Fruit fly (Drosophila melanogaster) whole organism, embryonic: ENCODE results near the gene RNF220.

Experiments used
- CG10543 ChIP-seq: fragments of 200-800 bp; sonication (Bioruptor generic); optimal IDR thresholded peaks from 3 replicates; lab custom pipeline; 2017; ENCODE audit warnings: missing biosample characterization, mild to moderate bottlenecking, missing genetic modification characterization, moderate library complexity
- CG11247 ChIP-seq: fragments of 200-800 bp; sonication (Bioruptor generic); IDR thresholded peaks from 2 replicates; pipeline ENCODE4 v1.3.6; 2022; ENCODE audit warnings: missing biosample characterization, missing genetic modification characterization
- CG11696 ChIP-seq: fragments of 200-800 bp; sonication (Bioruptor generic); IDR thresholded peaks from 2 replicates; pipeline ENCODE4 v1.3.6; 2022; ENCODE audit warnings: missing biosample characterization, missing genetic modification characterization
- CG12659 ChIP-seq: fragments of 200-800 bp; sonication (Bioruptor generic); optimal IDR thresholded peaks from 3 replicates; lab custom pipeline; 2017; ENCODE audit warnings: mild to moderate bottlenecking, missing biosample characterization, missing genetic modification reagents, missing genetic modification characterization
- CG12942 ChIP-seq: fragments of 200-800 bp; sonication (Bioruptor generic); optimal IDR thresholded peaks from 3 replicates; lab custom pipeline; 2016; ENCODE audit warnings: missing biosample characterization, missing genetic modification characterization
- CG13775 ChIP-seq: fragments of 200-800 bp; sonication (Bioruptor generic); optimal IDR thresholded peaks from 3 replicates; lab custom pipeline; 2017; ENCODE audit warnings: missing biosample characterization, mild to moderate bottlenecking, missing genetic modification characterization
- CG14441 ChIP-seq: fragments of 200-800 bp; sonication (Bioruptor generic); IDR thresholded peaks from 2 replicates; pipeline ENCODE4 v1.3.6; 2022; ENCODE audit warnings: missing biosample characterization, missing genetic modification characterization
- CG17385 ChIP-seq: fragments of 200-800 bp; sonication (Bioruptor generic); optimal IDR thresholded peaks from 3 replicates; lab custom pipeline; 2018; ENCODE audit warnings: missing biosample characterization, mild to moderate bottlenecking, missing genetic modification characterization
- CG2116 ChIP-seq: fragments of 200-800 bp; sonication (Bioruptor generic); optimal IDR thresholded peaks from 3 replicates; lab custom pipeline; 2018; ENCODE audit warnings: missing biosample characterization, mild to moderate bottlenecking, missing genetic modification characterization
- CG2129 ChIP-seq: fragments of 200-800 bp; sonication (Bioruptor generic); IDR thresholded peaks from 2 replicates; pipeline ENCODE4 v1.3.6; 2022; ENCODE audit warnings: missing biosample characterization, missing genetic modification characterization; ENCODE audit not compliant: partially characterized antibody
- CG2678 ChIP-seq: fragments of 200-800 bp; sonication (Bioruptor generic); optimal IDR thresholded peaks from 3 replicates; lab custom pipeline; 2019; ENCODE audit warnings: missing biosample characterization, mild to moderate bottlenecking, missing genetic modification characterization, moderate library complexity
- CG31388 ChIP-seq: fragments of 200-800 bp; sonication (Bioruptor generic); optimal IDR thresholded peaks from 2 replicates; lab custom pipeline; 2016; ENCODE audit warnings: missing biosample characterization, missing genetic modification characterization
- CG3281 ChIP-seq: fragments of 200-800 bp; sonication (Bioruptor generic); optimal IDR thresholded peaks from 3 replicates; lab custom pipeline; 2017; ENCODE audit warnings: missing biosample characterization, mild to moderate bottlenecking, missing genetic modification characterization
- CG3995 ChIP-seq: fragments of 200-800 bp; sonication (Bioruptor generic); optimal IDR thresholded peaks from 3 replicates; lab custom pipeline; 2016; ENCODE audit warnings: missing biosample characterization, missing genetic modification characterization
- CG4404 ChIP-seq: fragments of 200-800 bp; sonication (Bioruptor generic); IDR thresholded peaks from 2 replicates; pipeline ENCODE4 v1.3.6; 2022; ENCODE audit warnings: missing biosample characterization, missing genetic modification characterization
- CG4424 ChIP-seq: fragments of 200-800 bp; sonication (Bioruptor generic); optimal IDR thresholded peaks from 3 replicates; lab custom pipeline; 2016; ENCODE audit warnings: missing biosample characterization, missing genetic modification characterization
- CG4854 ChIP-seq: fragments of 200-800 bp; sonication (Bioruptor generic); optimal IDR thresholded peaks from 2 replicates; lab custom pipeline; 2016; ENCODE audit warnings: missing biosample characterization, missing genetic modification characterization, inconsistent platforms
- CG6791 ChIP-seq: fragments of 200-800 bp; sonication (Bioruptor generic); IDR thresholded peaks from 3 replicates; pipeline ENCODE4 v1.3.6; 2022; ENCODE audit warnings: missing biosample characterization, missing genetic modification characterization; ENCODE audit not compliant: partially characterized antibody
- CG7839 ChIP-seq: fragments of 200-800 bp; sonication (Bioruptor generic); optimal IDR thresholded peaks from 3 replicates; lab custom pipeline; 2018; ENCODE audit warnings: missing biosample characterization, mild to moderate bottlenecking, missing genetic modification characterization, moderate library complexity
- CG8290 ChIP-seq, 3 experiments: fragments of 200-800 bp; sonication (Bioruptor generic); optimal IDR thresholded peaks; 2 replicates each; lab custom pipeline; 2016 to 2019; ENCODE audit warnings: missing biosample characterization in 3 of 3, missing genetic modification characterization in 3 of 3, mild to moderate bottlenecking in 2 of 3, moderate library complexity in 1 of 3
- CG9215 ChIP-seq: fragments of 200-800 bp; sonication (Bioruptor generic); IDR thresholded peaks from 2 replicates; pipeline ENCODE4 v1.3.6; 2022; ENCODE audit warnings: missing biosample characterization, missing genetic modification characterization
- CG9727 ChIP-seq: fragments of 200-800 bp; sonication (Bioruptor generic); optimal IDR thresholded peaks from 3 replicates; lab custom pipeline; 2017; ENCODE audit warnings: missing biosample characterization, mild to moderate bottlenecking, missing genetic modification characterization
- CG9876 ChIP-seq: fragments of 200-800 bp; sonication (Bioruptor generic); optimal IDR thresholded peaks from 2 replicates; lab custom pipeline; 2016; ENCODE audit warnings: missing biosample characterization, missing genetic modification characterization
- Chrac-16 ChIP-seq: fragments of 200-800 bp; sonication (Bioruptor generic); optimal IDR thresholded peaks from 3 replicates; lab custom pipeline; 2016; ENCODE audit warnings: missing biosample characterization, missing genetic modification characterization
- CoRest ChIP-seq: fragments of 200-800 bp; sonication (Bioruptor generic); optimal IDR thresholded peaks from 3 replicates; lab custom pipeline; 2018; ENCODE audit warnings: missing biosample characterization, mild to moderate bottlenecking, missing genetic modification characterization, moderate library complexity
- Dip2 ChIP-seq: fragments of 200-800 bp; sonication (Bioruptor generic); IDR thresholded peaks from 2 replicates; pipeline ENCODE4 v1.3.6; 2022; ENCODE audit warnings: missing biosample characterization, missing genetic modification characterization
- Dip3 ChIP-seq: fragments of 200-800 bp; sonication (Bioruptor generic); optimal IDR thresholded peaks from 3 replicates; lab custom pipeline; 2016; ENCODE audit warnings: missing biosample characterization, missing genetic modification characterization
- Ets97D ChIP-seq: fragments of 200-800 bp; sonication (Bioruptor generic); optimal IDR thresholded peaks from 3 replicates; lab custom pipeline; 2016; ENCODE audit warnings: missing biosample characterization, missing genetic modification characterization
- Fer1 ChIP-seq: fragments of 200-800 bp; sonication (Bioruptor generic); optimal IDR thresholded peaks from 2 replicates; lab custom pipeline; 2017; ENCODE audit warnings: missing biosample characterization, mild to moderate bottlenecking, missing genetic modification characterization
- Hr39 ChIP-seq: fragments of >200 bp; optimal IDR thresholded peaks from 2 replicates; lab custom pipeline; 2017
- MBD-R2 ChIP-seq: fragments of 200-800 bp; sonication (Bioruptor generic); IDR thresholded peaks from 2 replicates; pipeline ENCODE4 v1.3.6; 2022; ENCODE audit warnings: missing biosample characterization, missing genetic modification characterization
- Myb ChIP-seq: fragments of 200-800 bp; sonication (Bioruptor generic); optimal IDR thresholded peaks from 2 replicates; lab custom pipeline; 2016; ENCODE audit warnings: missing biosample characterization, missing genetic modification characterization
- Pdp1 ChIP-seq, 2 experiments: fragments of 200-800 bp; sonication (Bioruptor generic); optimal IDR thresholded peaks; 3 replicates each; lab custom pipeline; 2016; ENCODE audit warnings: missing biosample characterization in 2 of 2, missing genetic modification characterization in 2 of 2, mild to moderate bottlenecking in 1 of 2, moderate library complexity in 1 of 2
- Six4 ChIP-seq: fragments of 200-800 bp; sonication (Bioruptor generic); optimal IDR thresholded peaks from 2 replicates; lab custom pipeline; 2016; ENCODE audit warnings: missing biosample characterization, missing genetic modification characterization
- Vsx1 ChIP-seq: fragments of 200-800 bp; sonication (Bioruptor generic); optimal IDR thresholded peaks from 2 replicates; lab custom pipeline; 2017; ENCODE audit warnings: missing biosample characterization, mild to moderate bottlenecking, missing genetic modification characterization, missing genetic modification reagents
- Xbp1 ChIP-seq: fragments of 200-800 bp; sonication (Bioruptor generic); optimal IDR thresholded peaks from 3 replicates; lab custom pipeline; 2016; ENCODE audit warnings: missing biosample characterization, mild to moderate bottlenecking, missing genetic modification characterization
- amos ChIP-seq: fragments of 200-800 bp; sonication (Bioruptor generic); IDR thresholded peaks from 2 replicates; pipeline ENCODE4 v1.3.6; 2022; ENCODE audit warnings: missing biosample characterization, missing genetic modification characterization; ENCODE audit not compliant: partially characterized antibody
- bbx ChIP-seq: fragments of 200-800 bp; sonication (Bioruptor generic); IDR thresholded peaks from 2 replicates; pipeline ENCODE4 v1.3.6; 2022; ENCODE audit warnings: missing biosample characterization, missing genetic modification characterization; ENCODE audit not compliant: partially characterized antibody
- dmrt99B ChIP-seq: fragments of 200-800 bp; sonication (Bioruptor generic); optimal IDR thresholded peaks from 2 replicates; lab custom pipeline; 2018; ENCODE audit warnings: missing biosample characterization, mild to moderate bottlenecking, missing genetic modification characterization, moderate library complexity
- fu2 ChIP-seq: fragments of 200-800 bp; sonication (Bioruptor generic); optimal IDR thresholded peaks from 2 replicates; lab custom pipeline; 2016; ENCODE audit warnings: missing biosample characterization, missing genetic modification characterization
- grn ChIP-seq: fragments of 200-800 bp; sonication (Bioruptor generic); optimal IDR thresholded peaks from 3 replicates; lab custom pipeline; 2017; ENCODE audit warnings: missing biosample characterization, missing genetic modification characterization
- lola ChIP-seq, 3 experiments: fragments of >200 bp in 2 of 3; fragments of 200-800 bp in 1 of 3; sonication (Bioruptor generic) in 1 of 3; optimal IDR thresholded peaks; 2 replicates each; lab custom pipeline; 2017 to 2019; ENCODE audit warnings: missing biosample characterization in 3 of 3, missing genetic modification characterization in 3 of 3, mild to moderate bottlenecking in 1 of 3, moderate library complexity in 1 of 3
- phol ChIP-seq: fragments of 200-800 bp; sonication (Bioruptor generic); optimal IDR thresholded peaks from 3 replicates; lab custom pipeline; 2018; ENCODE audit warnings: missing biosample characterization, mild to moderate bottlenecking, missing genetic modification characterization, moderate library complexity
- prd ChIP-seq, 3 experiments: fragments of >200 bp in 2 of 3; fragments of 200-800 bp in 1 of 3; sonication (Bioruptor generic) in 1 of 3; optimal IDR thresholded peaks in 2 of 3; IDR thresholded peaks in 1 of 3; 2 replicates in 2 of 3; 3 replicates in 1 of 3; pipeline versions ENCODE4 v1.3.6 to Lab custom; 2017 to 2022; ENCODE audit warnings: missing biosample characterization in 1 of 3, missing genetic modification characterization in 1 of 3
- salm ChIP-seq: fragments of 200-800 bp; sonication (Bioruptor generic); optimal IDR thresholded peaks from 2 replicates; lab custom pipeline; 2018; ENCODE audit warnings: missing biosample characterization, mild to moderate bottlenecking, missing genetic modification characterization
- stc ChIP-seq: fragments of 200-800 bp; sonication (Bioruptor generic); IDR thresholded peaks from 2 replicates; pipeline ENCODE4 v1.3.6; 2022; ENCODE audit warnings: missing biosample characterization, missing genetic modification characterization
- vnd ChIP-seq: fragments of 200-800 bp; sonication (Bioruptor generic); IDR thresholded peaks from 3 replicates; pipeline ENCODE4 v1.3.6; 2022; ENCODE audit warnings: missing biosample characterization, missing genetic modification characterization; ENCODE audit not compliant: partially characterized antibody
- zfh1 ChIP-seq: fragments of 200-800 bp; sonication (Bioruptor generic); IDR thresholded peaks from 3 replicates; pipeline ENCODE4 v1.3.6; 2022; ENCODE audit warnings: missing biosample characterization, missing genetic modification characterization

RNF220 gene

DNA sequence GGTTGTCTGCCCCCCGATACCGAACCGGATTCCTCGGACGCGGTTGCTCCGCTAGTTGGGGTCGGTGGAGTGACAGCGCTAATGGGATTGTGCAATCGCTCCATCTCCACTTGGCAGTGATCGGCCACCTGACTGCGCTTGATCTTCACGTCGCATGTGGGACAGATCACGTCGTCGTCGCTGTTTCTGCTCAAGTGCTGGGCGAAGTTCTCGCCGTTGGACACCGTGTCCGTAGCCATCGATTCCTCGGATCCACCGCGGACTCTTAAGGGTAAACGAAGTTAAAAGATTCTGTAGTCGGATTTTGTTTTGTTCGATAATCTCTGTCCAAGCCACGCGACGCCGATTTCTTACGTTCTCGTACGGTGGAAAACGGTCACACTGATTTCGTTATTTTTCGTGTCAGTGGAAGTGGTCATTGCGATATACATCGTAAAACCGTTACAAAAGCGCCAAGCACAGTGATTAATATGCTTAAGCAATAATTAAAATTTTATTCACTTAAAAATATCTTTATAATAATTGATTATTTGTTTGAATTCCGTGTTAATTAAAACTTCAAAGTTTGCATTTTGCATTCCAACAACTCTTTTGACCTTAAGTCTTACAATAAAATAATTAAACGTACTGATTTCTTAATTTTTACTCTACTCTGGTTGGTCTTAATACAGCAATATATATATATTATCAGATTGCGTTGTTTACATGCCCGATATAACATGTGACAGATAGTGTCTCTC is at the start of gene RNF220 (continued):
- peak in 1 of 2 experiments; percentile 58 for TF ChIP-seq Pdp1 (GFP tag; optimal IDR thresholded peaks at IDR 0.05; lab: Kevin White, UChicago)
- peak; percentile 78 for TF ChIP-seq bbx
- TF ChIP-seq CG3281: no peak
- peak; percentile 32 for TF ChIP-seq CG13775 (GFP tag; lab: Kevin White, UChicago)
- TF ChIP-seq CG4424 (GFP tag; lab: Kevin White, UChicago): peak; percentile 31
- TF ChIP-seq Dip2 (GFP tag; lab: Robert Waterston, UW): no peak
- peak; percentile 82 for TF ChIP-seq amos
- TF ChIP-seq CG3995: peak; percentile 93
- no peak for TF ChIP-seq Vsx1 (GFP tag; lab: Kevin White, UChicago)
- TF ChIP-seq CG2116 (GFP tag; lab: Kevin White, UChicago): peak; percentile 46
- 0 out of 2 replicates have a peak, but pooled peaks have one; percentile 23 for TF ChIP-seq CG9215 (GFP tag; lab: Robert Waterston, UW)
- peak; percentile 46 for TF ChIP-seq phol (tag; lab: Kevin White, UChicago)
- TF ChIP-seq stc (GFP tag; lab: Robert Waterston, UW): no peak
- no peak for TF ChIP-seq CG8290 (GFP tag; optimal IDR thresholded peaks at IDR 0.05; lab: Kevin White, UChicago)
- TF ChIP-seq CG8290 (tag; optimal IDR thresholded peaks at IDR 0.05; lab: Kevin White, UChicago): peak in 1 of 2 experiments; percentile 1
- no peak for TF ChIP-seq CG10543
- TF ChIP-seq Chrac-16: no peak
- peak; percentile 55 for TF ChIP-seq CoRest (tag; lab: Kevin White, UChicago)
- TF ChIP-seq zfh1 (GFP tag; lab: Robert Waterston, UW): 0 out of 3 replicates have a peak, but pooled peaks have one; percentile 20
- no peak for TF ChIP-seq CG12942 (GFP tag; lab: Kevin White, UChicago)
- TF ChIP-seq CG17385 (GFP tag; lab: Kevin White, UChicago): peak; percentile 12
- no peak for TF ChIP-seq CG4854 (GFP tag; lab: Kevin White, UChicago)
- TF ChIP-seq CG6791 (GFP tag; lab: Robert Waterston, UW): peak; percentile 81
- peak; percentile 33 for TF ChIP-seq CG12659 (GFP tag; lab: Kevin White, UChicago)
- peak; percentile 39 for TF ChIP-seq CG7839 (tag; lab: Kevin White, UChicago)
- no peak for TF ChIP-seq CG9876 (GFP tag; lab: Kevin White, UChicago)
- TF ChIP-seq dmrt99B (tag; lab: Kevin White, UChicago): peak; percentile 13
- no peak for TF ChIP-seq Fer1 (GFP tag; lab: Kevin White, UChicago)
- TF ChIP-seq Ets97D: peak; percentile 20
- TF ChIP-seq CG31388: no peak
- peak; percentile 45 for TF ChIP-seq MBD-R2 (GFP tag; lab: Robert Waterston, UW)
- TF ChIP-seq prd (optimal IDR thresholded peaks at IDR 0.05; lab: Kevin White, UChicago): no peak
- peak; percentile 7; the same call in 1 of the 3 replicates for TF ChIP-seq prd (GFP tag; IDR thresholded peaks at IDR 0.05; lab: Robert Waterston, UW)
- TF ChIP-seq CG11696 (GFP tag; lab: Robert Waterston, UW): no peak
- TF ChIP-seq CG14441 (GFP tag; lab: Robert Waterston, UW): 0 out of 2 replicates have a peak, but pooled peaks have one; percentile 4
- no peak for TF ChIP-seq CG11247 (GFP tag; lab: Robert Waterston, UW)
- TF ChIP-seq Xbp1 (GFP tag; lab: Kevin White, UChicago): peak; percentile 30
- TF ChIP-seq CG4404 (GFP tag; lab: Robert Waterston, UW): no peak
- peak; percentile 50 for TF ChIP-seq CG9727
- TF ChIP-seq Dip3 (GFP tag; lab: Kevin White, UChicago): no peak
- TF ChIP-seq Myb (GFP tag; lab: Kevin White, UChicago): peak; percentile 68
- no peak for TF ChIP-seq grn (GFP tag; lab: Kevin White, UChicago)
- no peak for TF ChIP-seq Hr39 (lab: Kevin White, UChicago)
- no peak for TF ChIP-seq Six4 (GFP tag; lab: Kevin White, UChicago)
- peak; percentile 11 for TF ChIP-seq vnd (GFP tag; lab: Robert Waterston, UW)
- TF ChIP-seq lola (GFP tag; optimal IDR thresholded peaks at IDR 0.05; lab: Kevin White, UChicago): peak in 1 of 3 experiments; percentile 16
- TF ChIP-seq CG2678 (tag; lab: Kevin White, UChicago): peak; percentile 35
- TF ChIP-seq CG2129 (GFP tag; lab: Robert Waterston, UW): peak; percentile 11
- no peak for TF ChIP-seq salm (tag; lab: Kevin White, UChicago)
- TF ChIP-seq fu2 (GFP tag; lab: Kevin White, UChicago): no peak
